Worm (Caenorhabditis elegans) whole organism, midembryonic: ENCODE measurements around the gene ptc-3.

Source experiments
- T22C8.4 ChIP-seq: fragments of 200-800 bp; sonication (Bioruptor generic); IDR thresholded peaks from 2 replicates; pipeline ENCODE4 v1.3.6; 2022; ENCODE audit warnings: missing genetic modification characterization, missing compliant biosample characterization
- cog-1 ChIP-seq: sonication (generic microtip); optimal IDR thresholded peaks from 2 replicates; lab custom pipeline; 2016; ENCODE audit warnings: missing genetic modification characterization, missing compliant biosample characterization
- flt-1 ChIP-seq: fragments of 200-800 bp; sonication (Bioruptor generic); IDR thresholded peaks from 2 replicates; pipeline ENCODE4 v1.3.6; 2022; ENCODE audit warnings: missing genetic modification characterization, missing compliant biosample characterization
- klf-2 ChIP-seq: fragments of 200-800 bp; sonication (Bioruptor generic); conservative IDR thresholded peaks from 2 replicates; pipeline ENCODE4 v1.3.6; 2022; ENCODE audit warnings: missing genetic modification reagents, missing genetic modification characterization, missing compliant biosample characterization
- med-1 ChIP-seq: sonication (generic microtip); optimal IDR thresholded peaks from 2 replicates; lab custom pipeline; 2017; ENCODE audit warnings: missing genetic modification characterization, mild to moderate bottlenecking, missing compliant biosample characterization, antibody characterized with exemption, missing genetic modification reagents; ENCODE audit not compliant: insufficient read depth
- ref-1 ChIP-seq: fragments of 200-800 bp; sonication (Bioruptor generic); conservative IDR thresholded peaks from 2 replicates; pipeline ENCODE4 v1.3.6; 2022; ENCODE audit warnings: missing genetic modification reagents, missing genetic modification characterization, missing compliant biosample characterization
- tab-1 ChIP-seq: fragments of 200-800 bp; sonication (Bioruptor generic); IDR thresholded peaks from 2 replicates; pipeline ENCODE4 v1.3.6; 2022; ENCODE audit warnings: missing genetic modification characterization, missing compliant biosample characterization
- ztf-23 ChIP-seq: fragments of 200-800 bp; sonication (Bioruptor generic); IDR thresholded peaks from 2 replicates; pipeline ENCODE4 v1.3.6; 2022; ENCODE audit warnings: missing genetic modification reagents, missing genetic modification characterization, missing compliant biosample characterization
- ztf-29 ChIP-seq: fragments of 200-800 bp; sonication (Bioruptor generic); IDR thresholded peaks from 2 replicates; pipeline ENCODE4 v1.3.6; 2022; ENCODE audit warnings: missing genetic modification reagents, missing genetic modification characterization, missing compliant biosample characterization

Gene ptc-3

ce11 chrII:2852493-2852892 lies at the start of gene ptc-3:
Gene ptc-3 (minus strand): TSS chrII:2852593.
- TF ChIP-seq tab-1 (GFP tag; lab: Robert Waterston, UW) (no peak), klf-2 (GFP tag; lab: Robert Waterston, UW) (no peak), ztf-29 (GFP tag; lab: Robert Waterston, UW) (no peak)

ce11 chrII:2901158-2901557 lies 48.8 kb upstream of the ptc-3 start:
- TF ChIP-seq med-1 (GFP tag; lab: Kevin White, UChicago) (no peak), T22C8.4 (GFP tag; lab: Robert Waterston, UW) (peak; percentile 61; the same call in 1 of the 2 replicates)

- no peak for TF ChIP-seq T22C8.4 (GFP tag; lab: Robert Waterston, UW)
- no peak for TF ChIP-seq flt-1
- no peak for TF ChIP-seq cog-1 (tag; lab: Kevin White, UChicago)
- TF ChIP-seq med-1 (GFP tag; lab: Kevin White, UChicago): no peak
- no peak for TF ChIP-seq ref-1 (GFP tag; lab: Robert Waterston, UW)
- no peak for TF ChIP-seq tab-1 (GFP tag; lab: Robert Waterston, UW)
- TF ChIP-seq klf-2 (GFP tag; lab: Robert Waterston, UW): no peak
- TF ChIP-seq ztf-29 (GFP tag; lab: Robert Waterston, UW): no peak
- TF ChIP-seq ztf-23 (GFP tag; lab: Robert Waterston, UW): no peak
Measured at ce11 chrII:2900248-2900647, 47.9 kb upstream of the ptc-3 start, which contains the start of gene ubc-26. Gene ubc-26 (minus strand): TSS chrII:2900348.

ce11 chrII:2894295-2894694 lies 41.9 kb upstream of the ptc-3 start, which contains the start of gene sqv-2:
Gene sqv-2 (minus strand): TSS chrII:2894395.
- TF ChIP-seq T22C8.4 (GFP tag; lab: Robert Waterston, UW) (no peak), klf-2 (GFP tag; lab: Robert Waterston, UW) (no peak), ref-1 (GFP tag; lab: Robert Waterston, UW) (no peak), ztf-23 (GFP tag; lab: Robert Waterston, UW) (no peak), ztf-29 (GFP tag; lab: Robert Waterston, UW) (no peak), med-1 (GFP tag; lab: Kevin White, UChicago) (no peak), cog-1 (tag; lab: Kevin White, UChicago) (no peak), tab-1 (GFP tag; lab: Robert Waterston, UW) (no peak), flt-1 (no peak)

ce11 chrII:2888957-2889630 lies 36.7 kb upstream of the ptc-3 start, which contains the start of gene pinn-1:
Gene pinn-1 (minus strand): TSS chrII:2889007.
- TF ChIP-seq tab-1 (GFP tag; lab: Robert Waterston, UW): no peak
- TF ChIP-seq ref-1 (GFP tag; lab: Robert Waterston, UW): no peak
- peak; percentile 82 for TF ChIP-seq ztf-23 (GFP tag; lab: Robert Waterston, UW)
- no peak for TF ChIP-seq ztf-29 (GFP tag; lab: Robert Waterston, UW)
- TF ChIP-seq med-1 (GFP tag; lab: Kevin White, UChicago): no peak
- peak; percentile 86 for TF ChIP-seq flt-1
- peak; percentile 93 for TF ChIP-seq T22C8.4 (GFP tag; lab: Robert Waterston, UW)
- peak; percentile 69 for TF ChIP-seq cog-1 (tag; lab: Kevin White, UChicago)
- TF ChIP-seq klf-2 (GFP tag; lab: Robert Waterston, UW): peak; percentile 71; the same call in 1 of the 2 replicates

- TF ChIP-seq T22C8.4 (GFP tag; lab: Robert Waterston, UW): peak; percentile 60
- TF ChIP-seq cog-1 (tag; lab: Kevin White, UChicago): no peak
- no peak for TF ChIP-seq ref-1 (GFP tag; lab: Robert Waterston, UW)
- no peak for TF ChIP-seq tab-1 (GFP tag; lab: Robert Waterston, UW)
- TF ChIP-seq ztf-29 (GFP tag; lab: Robert Waterston, UW): no peak
- TF ChIP-seq med-1 (GFP tag; lab: Kevin White, UChicago): no peak
- no peak for TF ChIP-seq ztf-23 (GFP tag; lab: Robert Waterston, UW)
- no peak for TF ChIP-seq flt-1
Measured at ce11 chrII:2885518-2886449, 33.4 kb upstream of the ptc-3 start.

ce11 chrII:2884810-2885209 lies 32.4 kb upstream of the ptc-3 start, which contains the start of gene pigw-1:
Gene pigw-1 (minus strand): TSS chrII:2884910.
- TF ChIP-seq ref-1 (GFP tag; lab: Robert Waterston, UW) (no peak), tab-1 (GFP tag; lab: Robert Waterston, UW) (no peak), T22C8.4 (GFP tag; lab: Robert Waterston, UW) (no peak), klf-2 (GFP tag; lab: Robert Waterston, UW) (no peak), flt-1 (no peak), ztf-29 (GFP tag; lab: Robert Waterston, UW) (no peak), med-1 (GFP tag; lab: Kevin White, UChicago) (no peak), cog-1 (tag; lab: Kevin White, UChicago) (no peak), ztf-23 (GFP tag; lab: Robert Waterston, UW) (no peak)

- no peak for TF ChIP-seq ztf-23 (GFP tag; lab: Robert Waterston, UW)
- no peak for TF ChIP-seq med-1 (GFP tag; lab: Kevin White, UChicago)
- TF ChIP-seq klf-2 (GFP tag; lab: Robert Waterston, UW): no peak
- no peak for TF ChIP-seq ref-1 (GFP tag; lab: Robert Waterston, UW)
- no peak for TF ChIP-seq cog-1 (tag; lab: Kevin White, UChicago)
- no peak for TF ChIP-seq T22C8.4 (GFP tag; lab: Robert Waterston, UW)
- TF ChIP-seq flt-1: peak; percentile 57
Measured at ce11 chrII:2881088-2881487, 28.7 kb upstream of the ptc-3 start.
